Fruit fly (Drosophila melanogaster) whole organism, wandering third instar larva: ENCODE results near the gene Ufd1.

Experiments
- Abd-B ChIP-seq: fragments of >200 bp; optimal IDR thresholded peaks from 2 replicates; lab custom pipeline; 2017; ENCODE audit warnings: missing biosample characterization, missing genetic modification characterization
- CG9705 ChIP-seq: fragments of 200-800 bp; sonication (Bioruptor generic); optimal IDR thresholded peaks from 2 replicates; lab custom pipeline; 2018; ENCODE audit warnings: missing biosample characterization, mild to moderate bottlenecking, missing genetic modification characterization
- CrebA ChIP-seq: fragments of 200-800 bp; sonication (Bioruptor generic); optimal IDR thresholded peaks from 2 replicates; lab custom pipeline; 2016; ENCODE audit warnings: missing biosample characterization, mild to moderate bottlenecking, missing genetic modification characterization, borderline replicate concordance
- GATAd ChIP-seq: sonication (Bioruptor generic); optimal IDR thresholded peaks from 2 replicates; lab custom pipeline; 2016; ENCODE audit warnings: missing biosample characterization, missing genetic modification characterization
- HLH106 ChIP-seq: fragments of 200-800 bp; optimal IDR thresholded peaks from 3 replicates; lab custom pipeline; 2019; ENCODE audit warnings: missing biosample characterization, mild to moderate bottlenecking, missing genetic modification characterization, moderate library complexity
- Hr83 ChIP-seq: fragments of 200-300 bp; sonication (Bioruptor generic); optimal IDR thresholded peaks from 2 replicates; lab custom pipeline; 2016; ENCODE audit warnings: missing biosample characterization, mild to moderate bottlenecking, missing genetic modification characterization, moderate library complexity; ENCODE audit not compliant: poor library complexity, severe bottlenecking
- Sp1 ChIP-seq: fragments of 200-800 bp; sonication (Bioruptor generic); optimal IDR thresholded peaks from 3 replicates; lab custom pipeline; 2019; ENCODE audit warnings: missing biosample characterization, mild to moderate bottlenecking, missing genetic modification characterization, moderate library complexity
- br ChIP-seq: fragments of 200-800 bp; sonication (Bioruptor generic); optimal IDR thresholded peaks from 2 replicates; lab custom pipeline; 2016; ENCODE audit warnings: missing biosample characterization, missing genetic modification characterization
- jim ChIP-seq: fragments of 175-275, 200-325 bp; sonication (Bioruptor generic); optimal IDR thresholded peaks from 2 replicates; lab custom pipeline; 2016; ENCODE audit warnings: missing biosample characterization, mild to moderate bottlenecking, missing genetic modification characterization
- pan ChIP-seq: fragments of >200 bp; optimal IDR thresholded peaks from 2 replicates; lab custom pipeline; 2017
- psq ChIP-seq: fragments of 200-800 bp; sonication (Bioruptor generic); optimal IDR thresholded peaks from 3 replicates; lab custom pipeline; 2017; ENCODE audit warnings: missing biosample characterization, mild to moderate bottlenecking, missing genetic modification characterization, moderate library complexity
- usp ChIP-seq: fragments of >200 bp; optimal IDR thresholded peaks from 2 replicates; lab custom pipeline; 2017; ENCODE audit warnings: missing biosample characterization, missing genetic modification characterization

dm6 chr3L:11148478-11149251, 25.6 kb upstream of the Ufd1 start:
- TF ChIP-seq Abd-B (GFP tag; lab: Kevin White, UChicago) (no peak), Hr83 (no peak), CG9705 (no peak), CrebA (no peak), jim (no peak), usp (GFP tag; lab: Kevin White, UChicago) (no peak), pan (lab: Kevin White, UChicago) (no peak), GATAd (GFP tag; lab: Kevin White, UChicago) (no peak), psq (GFP tag; lab: Kevin White, UChicago) (no peak), Sp1 (no peak), HLH106 (tag; lab: Kevin White, UChicago) (no peak), br (GFP tag; lab: Kevin White, UChicago) (no peak)
